In genomic region chr3R:22663115-22663514, dm6 we compare ENCODE assay signal across 1 fruit fly cellular context.
TF ChIP-seq lines count a peak whose summit lies in the region.

No protein-coding gene starts in this region.

TF ChIP-seq in whole organism, embryonic, 481 proteins besides CTCF, POLR2A, EP300 and RAD21 (continued from another document and continues in another):
- TF ChIP-seq grn (GFP tag; optimal IDR thresholded peaks at IDR 0.05; lab: Kevin White, UChicago): no peak
- TF ChIP-seq klu (GFP tag; IDR thresholded peaks at IDR 0.05; lab: Robert Waterston, UW): no peak
- no peak for TF ChIP-seq yki (optimal IDR thresholded peaks at IDR 0.05; lab: Kevin White, UChicago)
- no peak for TF ChIP-seq Nf-YC (tag; optimal IDR thresholded peaks at IDR 0.05; lab: Kevin White, UChicago)
- TF ChIP-seq CG10959 (GFP tag; IDR thresholded peaks at IDR 0.05; lab: Robert Waterston, UW): peak; percentile 40
- no peak for TF ChIP-seq Rx (GFP tag; IDR thresholded peaks at IDR 0.05; lab: Robert Waterston, UW)
- TF ChIP-seq org-1 (GFP tag; optimal IDR thresholded peaks at IDR 0.05; lab: Kevin White, UChicago): peak; percentile 58
- peak; percentile 63 for TF ChIP-seq cwo (GFP tag; optimal IDR thresholded peaks at IDR 0.05; lab: Kevin White, UChicago)
- TF ChIP-seq kay (GFP tag; optimal IDR thresholded peaks at IDR 0.05; lab: Kevin White, UChicago): no peak
- no peak for TF ChIP-seq CG33557 (GFP tag; optimal IDR thresholded peaks at IDR 0.05; lab: Kevin White, UChicago)
- TF ChIP-seq ro (GFP tag; IDR thresholded peaks at IDR 0.05; lab: Robert Waterston, UW): no peak
- no peak for TF ChIP-seq CG6272 (GFP tag; IDR thresholded peaks at IDR 0.05; lab: Robert Waterston, UW)
- TF ChIP-seq B-H1 (GFP tag; IDR thresholded peaks at IDR 0.05; lab: Robert Waterston, UW): peak; percentile 41; the same call in 2 of the 3 replicates
- TF ChIP-seq knrl (GFP tag; IDR thresholded peaks at IDR 0.05; lab: Robert Waterston, UW; ENCODE audit: partially characterized antibody): no peak
- peak; percentile 37 for TF ChIP-seq CG10267 (tag; optimal IDR thresholded peaks at IDR 0.05; lab: Kevin White, UChicago)
- TF ChIP-seq NC2α (GFP tag; optimal IDR thresholded peaks at IDR 0.05; lab: Kevin White, UChicago): no peak
- TF ChIP-seq CG31365 (tag; optimal IDR thresholded peaks at IDR 0.05; lab: Kevin White, UChicago): no peak
- TF ChIP-seq tna (GFP tag; IDR thresholded peaks at IDR 0.05; lab: Robert Waterston, UW; ENCODE audit: partially characterized antibody): no peak
- peak; percentile 60; the same call in 1 of the 2 replicates for TF ChIP-seq HLH3B (GFP tag; IDR thresholded peaks at IDR 0.05; lab: Robert Waterston, UW)
- peak; percentile 57; the same call in 2 of the 3 replicates for TF ChIP-seq CG34422 (GFP tag; IDR thresholded peaks at IDR 0.05; lab: Robert Waterston, UW)
- peak; percentile 2 for TF ChIP-seq CG2116 (GFP tag; optimal IDR thresholded peaks at IDR 0.05; lab: Kevin White, UChicago)
- no peak for TF ChIP-seq CG4617 (GFP tag; optimal IDR thresholded peaks at IDR 0.05; lab: Kevin White, UChicago; ENCODE audit: borderline replicate concordance)
- no peak for TF ChIP-seq dati (GFP tag; IDR thresholded peaks at IDR 0.05; lab: Robert Waterston, UW)
- TF ChIP-seq Doc2 (GFP tag; IDR thresholded peaks at IDR 0.05; lab: Robert Waterston, UW): no peak
- TF ChIP-seq CG17186 (GFP tag; optimal IDR thresholded peaks at IDR 0.05; lab: Kevin White, UChicago): no peak
- TF ChIP-seq CG15011 (GFP tag; optimal IDR thresholded peaks at IDR 0.05; lab: Kevin White, UChicago): peak; percentile 14
- peak; percentile 51; the same call in 2 of the 3 replicates for TF ChIP-seq ken (GFP tag; IDR thresholded peaks at IDR 0.05; lab: Robert Waterston, UW)
- no peak for TF ChIP-seq CG17912 (GFP tag; optimal IDR thresholded peaks at IDR 0.05; lab: Kevin White, UChicago)
- peak; percentile 1 for TF ChIP-seq crc (GFP tag; optimal IDR thresholded peaks at IDR 0.05; lab: Kevin White, UChicago)
- TF ChIP-seq CG4282 (GFP tag; optimal IDR thresholded peaks at IDR 0.05; lab: Kevin White, UChicago): no peak
- TF ChIP-seq CG17359 (tag; optimal IDR thresholded peaks at IDR 0.05; lab: Kevin White, UChicago): peak; percentile 77
- no peak for TF ChIP-seq CG4707 (GFP tag; optimal IDR thresholded peaks at IDR 0.05; lab: Kevin White, UChicago)
- peak; percentile 23 for TF ChIP-seq Max (GFP tag; optimal IDR thresholded peaks at IDR 0.05; lab: Kevin White, UChicago)
- no peak for TF ChIP-seq CG32772 (GFP tag; IDR thresholded peaks at IDR 0.05; lab: Robert Waterston, UW)
- no peak for TF ChIP-seq emc (GFP tag; optimal IDR thresholded peaks at IDR 0.05; lab: Kevin White, UChicago)
- TF ChIP-seq cg (GFP tag; optimal IDR thresholded peaks at IDR 0.05; lab: Kevin White, UChicago): no peak
- TF ChIP-seq CG7987 (GFP tag; optimal IDR thresholded peaks at IDR 0.05; lab: Kevin White, UChicago): no peak
- TF ChIP-seq usp (GFP tag; optimal IDR thresholded peaks at IDR 0.05; lab: Kevin White, UChicago): no peak
- no peak for TF ChIP-seq hth (optimal IDR thresholded peaks at IDR 0.05; lab: Kevin White, UChicago)
- peak; percentile 81 for TF ChIP-seq CG11504 (tag; optimal IDR thresholded peaks at IDR 0.05; lab: Kevin White, UChicago)
- TF ChIP-seq CG18599 (GFP tag; optimal IDR thresholded peaks at IDR 0.05; lab: Kevin White, UChicago): peak; percentile 85
- TF ChIP-seq CG13624 (GFP tag; optimal IDR thresholded peaks at IDR 0.05; lab: Kevin White, UChicago): peak; percentile 26
- TF ChIP-seq CG11085 (GFP tag; IDR thresholded peaks at IDR 0.05; lab: Robert Waterston, UW): no peak
- peak; percentile 5 for TF ChIP-seq CG3838 (GFP tag; optimal IDR thresholded peaks at IDR 0.05; lab: Kevin White, UChicago)
- no peak for TF ChIP-seq hkb (optimal IDR thresholded peaks at IDR 0.05; lab: Kevin White, UChicago)
- peak; percentile 87 for TF ChIP-seq hkb (GFP tag; IDR thresholded peaks at IDR 0.05; lab: Robert Waterston, UW)
- no peak for TF ChIP-seq zen2 (GFP tag; IDR thresholded peaks at IDR 0.05; lab: Robert Waterston, UW; ENCODE audit: partially characterized antibody)
- peak; percentile 61 for TF ChIP-seq wor (GFP tag; IDR thresholded peaks at IDR 0.05; lab: Robert Waterston, UW)
- peak; percentile 61 to 65 for TF ChIP-seq chif (GFP tag; optimal IDR thresholded peaks at IDR 0.05; lab: Kevin White, UChicago)
- peak; percentile 18 for TF ChIP-seq CG18011 (GFP tag; optimal IDR thresholded peaks at IDR 0.05; lab: Kevin White, UChicago)
- TF ChIP-seq Sin3A (optimal IDR thresholded peaks at IDR 0.05; lab: Kevin White, UChicago): no peak
- no peak for TF ChIP-seq kah (GFP tag; optimal IDR thresholded peaks at IDR 0.05; lab: Kevin White, UChicago)
- no peak for TF ChIP-seq CG10431 (GFP tag; optimal IDR thresholded peaks at IDR 0.05; lab: Kevin White, UChicago)
- TF ChIP-seq CG17802 (tag; optimal IDR thresholded peaks at IDR 0.05; lab: Kevin White, UChicago): no peak
- TF ChIP-seq odd (GFP tag; optimal IDR thresholded peaks at IDR 0.05; lab: Kevin White, UChicago): peak; percentile 39
- peak; percentile 77 for TF ChIP-seq ap (GFP tag; IDR thresholded peaks at IDR 0.05; lab: Robert Waterston, UW)
- TF ChIP-seq tgo (GFP tag; IDR thresholded peaks at IDR 0.05; lab: Robert Waterston, UW): peak; percentile 55
- TF ChIP-seq Hr78 (GFP tag; optimal IDR thresholded peaks at IDR 0.05; lab: Kevin White, UChicago): no peak
- peak; percentile 62; the same call in 1 of the 2 replicates for TF ChIP-seq Ptx1 (GFP tag; IDR thresholded peaks at IDR 0.05; lab: Robert Waterston, UW)
- TF ChIP-seq disco-r (GFP tag; optimal IDR thresholded peaks at IDR 0.05; lab: Kevin White, UChicago): no peak
- TF ChIP-seq seq (GFP tag; IDR thresholded peaks at IDR 0.05; lab: Robert Waterston, UW): peak; percentile 50; the same call in 1 of the 2 replicates
- TF ChIP-seq CG18764 (GFP tag; optimal IDR thresholded peaks at IDR 0.05; lab: Kevin White, UChicago): peak; percentile 36
- no peak for TF ChIP-seq da (GFP tag; optimal IDR thresholded peaks at IDR 0.05; lab: Kevin White, UChicago)
- no peak for TF ChIP-seq YL-1 (GFP tag; optimal IDR thresholded peaks at IDR 0.05; lab: Kevin White, UChicago)
- peak; percentile 56; the same call in 1 of the 2 replicates for TF ChIP-seq CG5953 (GFP tag; IDR thresholded peaks at IDR 0.05; lab: Robert Waterston, UW)
- peak; percentile 57 for TF ChIP-seq CHES-1-like (GFP tag; optimal IDR thresholded peaks at IDR 0.05; lab: Kevin White, UChicago)
- TF ChIP-seq Mes4 (GFP tag; optimal IDR thresholded peaks at IDR 0.05; lab: Kevin White, UChicago): peak; percentile 28
- 0 out of 2 replicates have a peak, but pooled peaks have one; percentile 27 for TF ChIP-seq Nf-YA (GFP tag; IDR thresholded peaks at IDR 0.05; lab: Robert Waterston, UW)
- TF ChIP-seq sc (optimal IDR thresholded peaks at IDR 0.05; lab: Kevin White, UChicago): no peak
- TF ChIP-seq sc (GFP tag; optimal IDR thresholded peaks at IDR 0.05; lab: Kevin White, UChicago): peak; percentile 45
- peak; percentile 7 for TF ChIP-seq en (GFP tag; optimal IDR thresholded peaks at IDR 0.05; lab: Kevin White, UChicago)
- peak; percentile 20 for TF ChIP-seq Mad (GFP tag; optimal IDR thresholded peaks at IDR 0.05; lab: Kevin White, UChicago)
- TF ChIP-seq Bdp1 (GFP tag; optimal IDR thresholded peaks at IDR 0.05; lab: Kevin White, UChicago): peak; percentile 22
- no peak for TF ChIP-seq sima (GFP tag; optimal IDR thresholded peaks at IDR 0.05; lab: Kevin White, UChicago)
- TF ChIP-seq amos (GFP tag; IDR thresholded peaks at IDR 0.05; lab: Robert Waterston, UW; ENCODE audit: partially characterized antibody): no peak
- TF ChIP-seq CG4730 (GFP tag; IDR thresholded peaks at IDR 0.05; lab: Robert Waterston, UW): no peak
- TF ChIP-seq toy (GFP tag; IDR thresholded peaks at IDR 0.05; lab: Robert Waterston, UW): no peak
- TF ChIP-seq Asciz (GFP tag; optimal IDR thresholded peaks at IDR 0.05; lab: Kevin White, UChicago): peak; percentile 28
- peak; percentile 53 for TF ChIP-seq CG16863 (GFP tag; optimal IDR thresholded peaks at IDR 0.05; lab: Kevin White, UChicago)
- peak; percentile 33; the same call in 1 of the 3 replicates for TF ChIP-seq CG17361 (GFP tag; IDR thresholded peaks at IDR 0.05; lab: Robert Waterston, UW)
- TF ChIP-seq repo (GFP tag; optimal IDR thresholded peaks at IDR 0.05; lab: Kevin White, UChicago): no peak
- no peak for TF ChIP-seq gcm (GFP tag; optimal IDR thresholded peaks at IDR 0.05; lab: Kevin White, UChicago)
- TF ChIP-seq CG34224 (GFP tag; IDR thresholded peaks at IDR 0.05; lab: Robert Waterston, UW; ENCODE audit: partially characterized antibody): no peak
- peak; percentile 22 for TF ChIP-seq fu2 (GFP tag; optimal IDR thresholded peaks at IDR 0.05; lab: Kevin White, UChicago)
- TF ChIP-seq CG1603 (tag; optimal IDR thresholded peaks at IDR 0.05; lab: Kevin White, UChicago): peak; percentile 88
- TF ChIP-seq CG4360 (GFP tag; IDR thresholded peaks at IDR 0.05; lab: Robert Waterston, UW): 0 out of 2 replicates have a peak, but pooled peaks have one; percentile 13
- TF ChIP-seq nom (GFP tag; optimal IDR thresholded peaks at IDR 0.05; lab: Kevin White, UChicago): no peak
- no peak for TF ChIP-seq CG7963 (GFP tag; IDR thresholded peaks at IDR 0.05; lab: Robert Waterston, UW; ENCODE audit: partially characterized antibody)
- TF ChIP-seq Drgx (GFP tag; IDR thresholded peaks at IDR 0.05; lab: Robert Waterston, UW): no peak
- TF ChIP-seq bigmax (GFP tag; optimal IDR thresholded peaks at IDR 0.05; lab: Kevin White, UChicago): no peak
- TF ChIP-seq pnt (GFP tag; optimal IDR thresholded peaks at IDR 0.05; lab: Kevin White, UChicago): peak; percentile 49
- no peak for TF ChIP-seq aop (GFP tag; IDR thresholded peaks at IDR 0.05; lab: Robert Waterston, UW)
- TF ChIP-seq row (GFP tag; IDR thresholded peaks at IDR 0.05; lab: Robert Waterston, UW): peak; percentile 85
- peak; percentile 37; the same call in 1 of the 2 replicates for TF ChIP-seq Oaz (GFP tag; IDR thresholded peaks at IDR 0.05; lab: Robert Waterston, UW)
- no peak for TF ChIP-seq CG8944 (GFP tag; optimal IDR thresholded peaks at IDR 0.05; lab: Kevin White, UChicago)
- TF ChIP-seq ato (GFP tag; IDR thresholded peaks at IDR 0.05; lab: Robert Waterston, UW; ENCODE audit: partially characterized antibody): no peak
- peak; percentile 67 for TF ChIP-seq CG7556 (GFP tag; optimal IDR thresholded peaks at IDR 0.05; lab: Kevin White, UChicago)
- TF ChIP-seq CG3407 (GFP tag; optimal IDR thresholded peaks at IDR 0.05; lab: Kevin White, UChicago): peak; percentile 42
- TF ChIP-seq CG11695 (GFP tag; IDR thresholded peaks at IDR 0.05; lab: Robert Waterston, UW): peak; percentile 33; the same call in 1 of the 3 replicates
- TF ChIP-seq luna (GFP tag; optimal IDR thresholded peaks at IDR 0.05; lab: Kevin White, UChicago): no peak
- TF ChIP-seq slou (GFP tag; optimal IDR thresholded peaks at IDR 0.05; lab: Kevin White, UChicago): peak; percentile 22
- TF ChIP-seq CG3995 (GFP tag; optimal IDR thresholded peaks at IDR 0.05; lab: Kevin White, UChicago): no peak
- peak; percentile 45 for TF ChIP-seq Hand (GFP tag; optimal IDR thresholded peaks at IDR 0.05; lab: Kevin White, UChicago)
- no peak for TF ChIP-seq ac (GFP tag; optimal IDR thresholded peaks at IDR 0.05; lab: Kevin White, UChicago)
- no peak for TF ChIP-seq shn (GFP tag; optimal IDR thresholded peaks at IDR 0.05; lab: Kevin White, UChicago)
- no peak for TF ChIP-seq rib (GFP tag; IDR thresholded peaks at IDR 0.05; lab: Robert Waterston, UW)
- no peak for TF ChIP-seq B-H2 (GFP tag; optimal IDR thresholded peaks at IDR 0.05; lab: Kevin White, UChicago)
- TF ChIP-seq CG2199 (GFP tag; IDR thresholded peaks at IDR 0.05; lab: Robert Waterston, UW): no peak
- no peak for TF ChIP-seq Gsc (GFP tag; IDR thresholded peaks at IDR 0.05; lab: Robert Waterston, UW)
- TF ChIP-seq Lim3 (GFP tag; IDR thresholded peaks at IDR 0.05; lab: Robert Waterston, UW): 0 out of 2 replicates have a peak, but pooled peaks have one; percentile 39
- no peak for TF ChIP-seq dan (GFP tag; IDR thresholded peaks at IDR 0.05; lab: Robert Waterston, UW)
- peak; percentile 83 for TF ChIP-seq H2.0 (GFP tag; IDR thresholded peaks at IDR 0.05; lab: Robert Waterston, UW)
- peak; percentile 76 for TF ChIP-seq PHDP (tag; optimal IDR thresholded peaks at IDR 0.05; lab: Kevin White, UChicago)
- peak; percentile 48; the same call in 1 of the 2 replicates for TF ChIP-seq onecut (GFP tag; IDR thresholded peaks at IDR 0.05; lab: Robert Waterston, UW)
- no peak for TF ChIP-seq CG2129 (GFP tag; IDR thresholded peaks at IDR 0.05; lab: Robert Waterston, UW; ENCODE audit: partially characterized antibody)
- TF ChIP-seq CG1647 (GFP tag; optimal IDR thresholded peaks at IDR 0.05; lab: Kevin White, UChicago): no peak
- 0 out of 2 replicates have a peak, but pooled peaks have one; percentile 51 for TF ChIP-seq CG11696 (GFP tag; IDR thresholded peaks at IDR 0.05; lab: Robert Waterston, UW)
- peak; percentile 68 for TF ChIP-seq ind (GFP tag; optimal IDR thresholded peaks at IDR 0.05; lab: Kevin White, UChicago)
- peak; percentile 72 for TF ChIP-seq CG7839 (tag; optimal IDR thresholded peaks at IDR 0.05; lab: Kevin White, UChicago)
- TF ChIP-seq CG8281 (tag; optimal IDR thresholded peaks at IDR 0.05; lab: Kevin White, UChicago): no peak
- no peak for TF ChIP-seq sd (tag; optimal IDR thresholded peaks at IDR 0.05; lab: Kevin White, UChicago)
- TF ChIP-seq CG12219 (GFP tag; optimal IDR thresholded peaks at IDR 0.05; lab: Kevin White, UChicago): peak; percentile 57
- TF ChIP-seq dm (GFP tag; optimal IDR thresholded peaks at IDR 0.05; lab: Kevin White, UChicago): no peak
- TF ChIP-seq CG2712 (tag; optimal IDR thresholded peaks at IDR 0.05; lab: Kevin White, UChicago): peak; percentile 60
- TF ChIP-seq al (GFP tag; IDR thresholded peaks at IDR 0.05; lab: Robert Waterston, UW): no peak
- peak; percentile 15 for TF ChIP-seq schlank (tag; optimal IDR thresholded peaks at IDR 0.05; lab: Kevin White, UChicago)
- TF ChIP-seq CG34376 (GFP tag; optimal IDR thresholded peaks at IDR 0.05; lab: Kevin White, UChicago): no peak
- TF ChIP-seq scrt (GFP tag; optimal IDR thresholded peaks at IDR 0.05; lab: Kevin White, UChicago): peak; percentile 51
- TF ChIP-seq tx (GFP tag; optimal IDR thresholded peaks at IDR 0.05; lab: Kevin White, UChicago): peak; percentile 27
- no peak; the same call in 2 of the 3 replicates for TF ChIP-seq ase (GFP tag; IDR thresholded peaks at IDR 0.05; lab: Robert Waterston, UW)
- no peak for TF ChIP-seq zfh2 (GFP tag; optimal IDR thresholded peaks at IDR 0.05; lab: Kevin White, UChicago)
- no peak for TF ChIP-seq eyg (GFP tag; optimal IDR thresholded peaks at IDR 0.05; lab: Kevin White, UChicago)
- no peak for TF ChIP-seq CG4854 (GFP tag; optimal IDR thresholded peaks at IDR 0.05; lab: Kevin White, UChicago)
